Worm (Caenorhabditis elegans): ENCODE data around the gene bir-2.

bir-2 gene

DNA sequence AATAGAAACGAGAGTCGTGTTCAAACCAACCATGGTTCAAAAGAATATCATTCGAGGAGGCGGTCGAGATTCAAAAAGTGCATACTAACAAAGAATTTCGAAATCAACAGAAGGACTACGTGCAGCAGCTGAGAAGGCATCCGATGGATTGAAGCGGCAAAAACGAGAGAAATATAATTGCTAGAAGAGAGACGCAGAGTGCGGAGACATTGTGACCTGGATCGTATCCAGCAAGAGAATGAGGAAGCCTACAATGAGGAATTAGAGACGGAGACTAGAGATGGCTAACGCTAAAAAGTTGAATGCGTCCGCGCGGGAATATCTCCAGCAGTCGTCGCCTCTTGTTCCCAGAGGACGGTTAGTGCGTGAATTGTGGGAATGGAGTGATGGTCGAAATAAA lies 41.2 kb downstream of the bir-2 start:
- TF ChIP-seq nhr-90 (tag; optimal IDR thresholded peaks at IDR 0.05; ENCODE audit: poor library complexity) (no peak), blmp-1 (tag; optimal IDR thresholded peaks at IDR 0.05) (peak; percentile 61)

DNA sequence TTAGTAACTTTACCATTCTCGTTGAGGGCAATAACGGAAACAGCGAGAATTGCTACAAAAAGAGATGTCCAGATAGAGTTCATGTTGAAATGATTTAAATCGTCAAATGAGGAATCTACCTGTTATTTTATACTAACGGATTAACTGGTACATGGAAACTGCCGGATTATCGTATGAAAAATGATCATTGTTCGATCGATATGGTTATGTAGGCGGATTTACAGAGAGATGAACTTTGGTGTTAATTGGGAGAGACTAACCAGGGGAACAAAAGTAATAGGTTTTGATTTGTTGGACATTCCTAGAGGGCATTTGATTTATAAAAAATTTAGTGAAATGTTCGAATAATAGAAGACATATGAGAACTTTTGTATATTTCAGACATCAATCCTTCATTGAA lies 43.1 kb downstream of the bir-2 start, which contains the start of gene spig-9:
Gene spig-9 (minus strand): TSS at position 101 of the 400 bp plus-strand sequence.
- TF ChIP-seq ets-5 (GFP tag; IDR thresholded peaks at IDR 0.05), result no peak
- no peak for TF ChIP-seq elt-2 (tag; optimal IDR thresholded peaks at IDR 0.05)
- no peak for TF ChIP-seq zip-4 (GFP tag; optimal IDR thresholded peaks at IDR 0.05)
- no peak for TF ChIP-seq hpl-2 (GFP tag; optimal IDR thresholded peaks at IDR 0.05)
- no peak for TF ChIP-seq mdl-1 (tag; optimal IDR thresholded peaks at IDR 0.05)
- TF ChIP-seq fkh-4 (tag; optimal IDR thresholded peaks at IDR 0.05; ENCODE audit: borderline replicate concordance), result no peak
- TF ChIP-seq efl-1 (optimal IDR thresholded peaks at IDR 0.05), result no peak
- no peak for TF ChIP-seq efl-1 (GFP tag; optimal IDR thresholded peaks at IDR 0.05 in 1 of 2)
- TF ChIP-seq sup-37 (GFP tag; optimal IDR thresholded peaks at IDR 0.05), result no peak
- no peak for TF ChIP-seq lsy-2 (tag; optimal IDR thresholded peaks at IDR 0.05)
- TF ChIP-seq lin-13 (GFP tag; optimal IDR thresholded peaks at IDR 0.05), result no peak
- no peak for TF ChIP-seq F16B12.6 (tag; optimal IDR thresholded peaks at IDR 0.05)
- TF ChIP-seq nhr-20 (tag; optimal IDR thresholded peaks at IDR 0.05), result no peak
- no peak for TF ChIP-seq mef-2 (tag; optimal IDR thresholded peaks at IDR 0.05)
- no peak for TF ChIP-seq dsc-1 (tag; optimal IDR thresholded peaks at IDR 0.05)

DNA sequence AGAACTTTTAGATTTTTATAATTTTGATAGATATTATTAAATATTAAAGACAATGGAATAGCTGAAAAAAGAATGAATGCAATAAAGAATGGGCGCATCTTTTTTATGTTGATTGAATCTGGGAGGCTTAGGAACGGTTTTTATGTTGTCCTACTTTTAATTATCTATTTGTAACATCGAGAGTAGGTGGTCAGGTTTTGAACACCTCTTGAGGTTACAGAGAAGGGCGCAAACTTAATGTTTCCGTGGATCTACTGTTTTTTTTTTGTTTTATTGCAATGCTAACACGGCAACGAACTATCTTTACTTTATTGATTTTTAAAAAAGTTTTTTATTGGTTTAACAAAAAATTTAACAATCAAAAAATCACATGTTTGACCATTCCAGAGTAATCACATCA lies 45.2 kb downstream of the bir-2 start, which contains the start of gene F53F4.7:
Gene F53F4.7 (minus strand): TSS at position 101 of the 400 bp plus-strand sequence.
- TF ChIP-seq irx-1 (tag; optimal IDR thresholded peaks at IDR 0.05) (no peak), nhr-71 (tag; optimal IDR thresholded peaks at IDR 0.05) (no peak), nhr-12 (tag; optimal IDR thresholded peaks at IDR 0.05) (no peak), aha-1 (tag; optimal IDR thresholded peaks at IDR 0.05) (no peak), unc-86 (tag; optimal IDR thresholded peaks at IDR 0.05) (no peak), nhr-20 (tag; optimal IDR thresholded peaks at IDR 0.05) (no peak), pag-3 (tag; optimal IDR thresholded peaks at IDR 0.05; ENCODE audit: borderline replicate concordance, insufficient read depth) (no peak)

Data from whole organism, L1 larva.